Fruit fly (Drosophila melanogaster) whole organism, embryonic: ENCODE data around the gene Mical.

Experiments
- Blimp-1 ChIP-seq: fragments of 200-800 bp; sonication (Bioruptor generic); optimal IDR thresholded peaks from 3 replicates; lab custom pipeline; 2018; ENCODE audit warnings: missing biosample characterization, missing genetic modification characterization, mild to moderate bottlenecking, moderate library complexity, missing genetic modification reagents
- CG11723 ChIP-seq: fragments of 200-800 bp; sonication (Bioruptor generic); optimal IDR thresholded peaks from 2 replicates; lab custom pipeline; 2017; ENCODE audit warnings: missing biosample characterization, mild to moderate bottlenecking, missing genetic modification characterization
- ERR ChIP-seq: fragments of 200-800 bp; sonication (Bioruptor generic); optimal IDR thresholded peaks from 2 replicates; lab custom pipeline; 2016; ENCODE audit warnings: missing biosample characterization, missing genetic modification characterization
- bbx ChIP-seq: fragments of 200-800 bp; sonication (Bioruptor generic); IDR thresholded peaks from 2 replicates; pipeline ENCODE4 v1.3.6; 2022; ENCODE audit warnings: missing biosample characterization, missing genetic modification characterization; ENCODE audit not compliant: partially characterized antibody
- gsb-n ChIP-seq: fragments of 200-800 bp; sonication (Bioruptor generic); optimal IDR thresholded peaks from 3 replicates; lab custom pipeline; 2018; ENCODE audit warnings: missing biosample characterization, mild to moderate bottlenecking, missing genetic modification characterization
- unpg ChIP-seq: fragments of 200-800 bp; sonication (Bioruptor generic); optimal IDR thresholded peaks from 3 replicates; lab custom pipeline; 2018; ENCODE audit warnings: missing biosample characterization, mild to moderate bottlenecking, missing genetic modification characterization, moderate library complexity

DNA sequence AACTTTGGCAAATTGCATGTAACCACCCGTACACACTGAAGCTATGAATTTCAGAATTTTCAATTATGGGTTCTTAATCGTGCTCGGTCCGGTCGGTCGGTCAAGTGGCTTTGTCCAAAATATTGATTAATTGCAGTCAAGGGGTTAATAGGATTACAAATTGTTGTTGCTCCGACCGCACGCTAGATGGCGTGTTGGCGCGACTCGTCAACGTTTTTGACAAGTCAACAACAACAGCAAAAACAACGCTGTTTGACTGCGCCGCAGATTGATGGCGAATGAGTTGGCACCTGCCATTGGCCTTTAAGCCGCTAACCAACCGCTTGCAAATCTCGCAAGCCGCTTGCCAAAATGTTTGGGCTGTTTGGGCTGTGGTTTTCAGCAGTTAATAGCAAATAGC lies 86.0 kb downstream of the Mical start:
- TF ChIP-seq ERR (GFP tag; lab: Kevin White, UChicago) = no peak
- TF ChIP-seq CG11723 (GFP tag; lab: Kevin White, UChicago) = no peak
- TF ChIP-seq unpg = no peak
- TF ChIP-seq bbx = no peak
- TF ChIP-seq gsb-n (tag; lab: Kevin White, UChicago) = no peak
- no peak for TF ChIP-seq Blimp-1 (GFP tag; lab: Kevin White, UChicago)
